Fruit fly (Drosophila melanogaster) whole organism, embryonic: ENCODE results near the gene CG43245.

ENCODE experiments used
- CG10462 ChIP-seq: fragments of 200-800 bp; sonication (Bioruptor generic); optimal IDR thresholded peaks from 2 replicates; lab custom pipeline; 2016; ENCODE audit warnings: missing biosample characterization, missing genetic modification characterization
- CG10565 ChIP-seq: fragments of 200-800 bp; sonication (Bioruptor generic); optimal IDR thresholded peaks from 3 replicates; lab custom pipeline; 2016; ENCODE audit warnings: missing biosample characterization, mild to moderate bottlenecking, missing genetic modification characterization
- CG11398 ChIP-seq: fragments of 200-800 bp; sonication (Bioruptor generic); optimal IDR thresholded peaks from 2 replicates; lab custom pipeline; 2016; ENCODE audit warnings: missing biosample characterization, missing genetic modification characterization
- CG14965 ChIP-seq: fragments of 200-800 bp; sonication (Bioruptor generic); optimal IDR thresholded peaks from 2 replicates; lab custom pipeline; 2016; ENCODE audit warnings: missing biosample characterization, missing genetic modification characterization, borderline replicate concordance
- CG15269 ChIP-seq: fragments of 200-800 bp; sonication (Bioruptor generic); optimal IDR thresholded peaks from 2 replicates; lab custom pipeline; 2018; ENCODE audit warnings: missing biosample characterization, mild to moderate bottlenecking, missing genetic modification characterization, moderate library complexity
- CG15514 ChIP-seq: fragments of 200-800 bp; sonication (Bioruptor generic); optimal IDR thresholded peaks from 3 replicates; lab custom pipeline; 2017; ENCODE audit warnings: missing biosample characterization, missing genetic modification characterization, mild to moderate bottlenecking, moderate library complexity, missing genetic modification reagents
- CG17328 ChIP-seq: fragments of 200-800 bp; sonication (Bioruptor generic); IDR thresholded peaks from 2 replicates; pipeline ENCODE4 v1.3.6; 2022; ENCODE audit warnings: missing biosample characterization, missing genetic modification characterization
- CG1832 ChIP-seq: fragments of 200-800 bp; sonication (Bioruptor generic); optimal IDR thresholded peaks from 2 replicates; lab custom pipeline; 2017; ENCODE audit warnings: missing biosample characterization, mild to moderate bottlenecking, missing genetic modification characterization, inconsistent platforms
- CG18764 ChIP-seq: fragments of 200-800 bp; sonication (Bioruptor generic); optimal IDR thresholded peaks from 3 replicates; lab custom pipeline; 2016; ENCODE audit warnings: missing biosample characterization, missing genetic modification characterization
- CG2712 ChIP-seq: fragments of 200-800 bp; optimal IDR thresholded peaks from 3 replicates; lab custom pipeline; 2019; ENCODE audit warnings: missing biosample characterization, mild to moderate bottlenecking, missing genetic modification characterization, moderate library complexity
- CG6175 ChIP-seq: fragments of 200-800 bp; sonication (Bioruptor generic); IDR thresholded peaks from 3 replicates; pipeline ENCODE4 v1.3.6; 2022; ENCODE audit warnings: missing biosample characterization, missing genetic modification characterization
- CG6654 ChIP-seq: fragments of 200-800 bp; sonication (Bioruptor generic); optimal IDR thresholded peaks from 2 replicates; lab custom pipeline; 2017; ENCODE audit warnings: missing biosample characterization, mild to moderate bottlenecking, missing genetic modification characterization
- CG7786 ChIP-seq: fragments of 200-800 bp; sonication (Bioruptor generic); optimal IDR thresholded peaks from 2 replicates; lab custom pipeline; 2016; ENCODE audit warnings: missing biosample characterization, missing genetic modification characterization
- CG8281 ChIP-seq: fragments of 200-800 bp; sonication (Bioruptor generic); optimal IDR thresholded peaks from 2 replicates; lab custom pipeline; 2018; ENCODE audit warnings: missing biosample characterization, mild to moderate bottlenecking, missing genetic modification characterization, moderate library complexity
- CG8765 ChIP-seq: fragments of 200-800 bp; sonication (Bioruptor generic); IDR thresholded peaks from 2 replicates; pipeline ENCODE4 v1.3.6; 2022; ENCODE audit warnings: missing biosample characterization, missing genetic modification characterization
- CG9817 ChIP-seq: fragments of 200-800 bp; sonication (Bioruptor generic); optimal IDR thresholded peaks from 2 replicates; lab custom pipeline; 2018; ENCODE audit warnings: missing biosample characterization, mild to moderate bottlenecking, missing genetic modification characterization, moderate library complexity
- Camta ChIP-seq: fragments of 200-800 bp; sonication (Bioruptor generic); optimal IDR thresholded peaks from 2 replicates; lab custom pipeline; 2016; ENCODE audit warnings: missing biosample characterization, missing genetic modification characterization
- Chrac-16 ChIP-seq: fragments of 200-800 bp; sonication (Bioruptor generic); optimal IDR thresholded peaks from 3 replicates; lab custom pipeline; 2016; ENCODE audit warnings: missing biosample characterization, missing genetic modification characterization
- D19A ChIP-seq: fragments of 200-800 bp; optimal IDR thresholded peaks from 3 replicates; lab custom pipeline; 2019; ENCODE audit warnings: missing biosample characterization, mild to moderate bottlenecking, missing genetic modification characterization, moderate library complexity
- Dfd ChIP-seq, 2 experiments: fragments of >200 bp; optimal IDR thresholded peaks; 2 replicates each; lab custom pipeline; 2017; ENCODE audit warnings: missing biosample characterization in 2 of 2, missing genetic modification characterization in 2 of 2
- E2f2 ChIP-seq: fragments of 200-800 bp; sonication (Bioruptor generic); IDR thresholded peaks from 2 replicates; pipeline ENCODE4 v1.3.6; 2022; ENCODE audit warnings: missing biosample characterization, missing genetic modification characterization
- Ets65A ChIP-seq: fragments of 200-800 bp; sonication (Bioruptor generic); peaks from one replicate; lab custom pipeline; 2016; ENCODE audit warnings: missing biosample characterization, missing genetic modification characterization
- HLH54F ChIP-seq: fragments of 200-800 bp; sonication (Bioruptor generic); optimal IDR thresholded peaks from 3 replicates; lab custom pipeline; 2016; ENCODE audit warnings: missing biosample characterization, missing genetic modification characterization
- Hey ChIP-seq: fragments of 200-800 bp; sonication (Bioruptor generic); optimal IDR thresholded peaks from 3 replicates; lab custom pipeline; 2018; ENCODE audit warnings: missing biosample characterization, mild to moderate bottlenecking, missing genetic modification characterization
- Kr ChIP-seq: fragments of 200-800 bp; sonication (Bioruptor generic); optimal IDR thresholded peaks from 2 replicates; lab custom pipeline; 2017; ENCODE audit warnings: missing biosample characterization, mild to moderate bottlenecking, missing genetic modification characterization
- Med ChIP-seq: fragments of 200-800 bp; sonication (Bioruptor generic); peaks from one replicate; lab custom pipeline; 2016; ENCODE audit warnings: missing biosample characterization, missing genetic modification characterization, mild to moderate bottlenecking, inconsistent platforms, moderate library complexity
- Ravus ChIP-seq: fragments of 200-800 bp; sonication (Bioruptor generic); IDR thresholded peaks from 2 replicates; pipeline ENCODE4 v1.3.6; 2022; ENCODE audit warnings: missing biosample characterization, missing genetic modification characterization
- Side ChIP-seq: fragments of 200-800 bp; sonication (Bioruptor generic); optimal IDR thresholded peaks from 2 replicates; lab custom pipeline; 2016; ENCODE audit warnings: missing biosample characterization, missing genetic modification characterization
- Six4 ChIP-seq: fragments of 200-800 bp; sonication (Bioruptor generic); optimal IDR thresholded peaks from 2 replicates; lab custom pipeline; 2016; ENCODE audit warnings: missing biosample characterization, missing genetic modification characterization
- Sry-β ChIP-seq: fragments of 200-800 bp; sonication (Bioruptor generic); optimal IDR thresholded peaks from 2 replicates; lab custom pipeline; 2018; ENCODE audit warnings: missing biosample characterization, mild to moderate bottlenecking, missing genetic modification characterization, moderate library complexity
- amos ChIP-seq: fragments of 200-800 bp; sonication (Bioruptor generic); IDR thresholded peaks from 2 replicates; pipeline ENCODE4 v1.3.6; 2022; ENCODE audit warnings: missing biosample characterization, missing genetic modification characterization; ENCODE audit not compliant: partially characterized antibody
- ap ChIP-seq: fragments of 200-800 bp; sonication (Bioruptor generic); IDR thresholded peaks from 2 replicates; pipeline ENCODE4 v1.3.6; 2022; ENCODE audit warnings: missing biosample characterization, missing genetic modification characterization
- bsh ChIP-seq, 2 experiments: fragments of 200-800 bp; sonication (Bioruptor generic); optimal IDR thresholded peaks; 2 replicates each; lab custom pipeline; 2017 to 2018; ENCODE audit warnings: mild to moderate bottlenecking in 2 of 2, missing biosample characterization in 2 of 2, missing genetic modification characterization in 2 of 2, moderate library complexity in 1 of 2
- cas ChIP-seq: fragments of 200-800 bp; sonication (Bioruptor generic); IDR thresholded peaks from 2 replicates; pipeline ENCODE4 v1.3.6; 2022; ENCODE audit warnings: missing biosample characterization, missing genetic modification characterization
- dan ChIP-seq: fragments of 200-800 bp; sonication (Bioruptor generic); IDR thresholded peaks from 2 replicates; pipeline ENCODE4 v1.3.6; 2022; ENCODE audit warnings: missing biosample characterization, missing genetic modification characterization
- dmrt99B ChIP-seq: fragments of 200-800 bp; sonication (Bioruptor generic); optimal IDR thresholded peaks from 2 replicates; lab custom pipeline; 2018; ENCODE audit warnings: missing biosample characterization, mild to moderate bottlenecking, missing genetic modification characterization, moderate library complexity
- ems ChIP-seq: fragments of 200-800 bp; sonication (Bioruptor generic); optimal IDR thresholded peaks from 3 replicates; lab custom pipeline; 2016; ENCODE audit warnings: missing biosample characterization, missing genetic modification characterization
- fd3F ChIP-seq: fragments of 200-800 bp; sonication (Bioruptor generic); optimal IDR thresholded peaks from 2 replicates; lab custom pipeline; 2018; ENCODE audit warnings: missing biosample characterization, mild to moderate bottlenecking, missing genetic modification characterization, moderate library complexity
- fu2 ChIP-seq: fragments of 200-800 bp; sonication (Bioruptor generic); optimal IDR thresholded peaks from 2 replicates; lab custom pipeline; 2016; ENCODE audit warnings: missing biosample characterization, missing genetic modification characterization
- klu ChIP-seq: fragments of 200-800 bp; sonication (Bioruptor generic); IDR thresholded peaks from 2 replicates; pipeline ENCODE4 v1.3.6; 2022; ENCODE audit warnings: missing biosample characterization, missing genetic modification characterization
- luna ChIP-seq: fragments of 200-800 bp; sonication (Bioruptor generic); optimal IDR thresholded peaks from 2 replicates; lab custom pipeline; 2016; ENCODE audit warnings: missing biosample characterization, missing genetic modification characterization
- maf-S ChIP-seq: fragments of 200-800 bp; sonication (Bioruptor generic); optimal IDR thresholded peaks from 2 replicates; lab custom pipeline; 2016; ENCODE audit warnings: missing biosample characterization, missing genetic modification characterization
- nmo ChIP-seq: fragments of 200-800 bp; sonication (Bioruptor generic); optimal IDR thresholded peaks from 2 replicates; lab custom pipeline; 2018; ENCODE audit warnings: missing biosample characterization, mild to moderate bottlenecking, missing genetic modification characterization, moderate library complexity
- pita ChIP-seq: fragments of 200-800 bp; sonication (Bioruptor generic); optimal IDR thresholded peaks from 2 replicates; lab custom pipeline; 2017; ENCODE audit warnings: missing biosample characterization, mild to moderate bottlenecking, missing genetic modification characterization
- prd ChIP-seq, 3 experiments: fragments of >200 bp in 2 of 3; fragments of 200-800 bp in 1 of 3; sonication (Bioruptor generic) in 1 of 3; optimal IDR thresholded peaks in 2 of 3; IDR thresholded peaks in 1 of 3; 2 replicates in 2 of 3; 3 replicates in 1 of 3; pipeline versions ENCODE4 v1.3.6 to Lab custom; 2017 to 2022; ENCODE audit warnings: missing biosample characterization in 1 of 3, missing genetic modification characterization in 1 of 3
- trh ChIP-seq: fragments of 200-800 bp; sonication (Bioruptor generic); optimal IDR thresholded peaks from 2 replicates; lab custom pipeline; 2016; ENCODE audit warnings: missing biosample characterization, missing genetic modification characterization
- twi ChIP-seq: fragments of 200-800 bp; optimal IDR thresholded peaks from 2 replicates; lab custom pipeline; 2019; ENCODE audit warnings: missing biosample characterization, mild to moderate bottlenecking, missing genetic modification characterization, moderate library complexity
- tx ChIP-seq: fragments of 200-800 bp; sonication (Bioruptor generic); optimal IDR thresholded peaks from 2 replicates; lab custom pipeline; 2016; ENCODE audit warnings: missing biosample characterization, missing genetic modification characterization
- yki ChIP-seq: fragments of >200 bp; optimal IDR thresholded peaks from 3 replicates; lab custom pipeline; 2018

Gene CG43245

dm6 chr3L:10769218-10770018 lies 2.3 kb upstream of the CG43245 start (continued):
- TF ChIP-seq twi (peak; percentile 92), CG6654 (peak; percentile 36), CG11398 (GFP tag; lab: Kevin White, UChicago) (no peak), ems (GFP tag; lab: Kevin White, UChicago) (peak; percentile 59), luna (no peak), CG1832 (GFP tag; lab: Kevin White, UChicago) (peak; percentile 62), CG14965 (GFP tag; lab: Kevin White, UChicago) (no peak), fd3F (GFP tag; lab: Kevin White, UChicago) (no peak), Six4 (GFP tag; lab: Kevin White, UChicago) (peak; percentile 87), CG7786 (peak; percentile 27), CG15514 (GFP tag; lab: Kevin White, UChicago) (no peak), D19A (tag; lab: Kevin White, UChicago) (peak; percentile 94), amos (no peak), pita (GFP tag; lab: Kevin White, UChicago) (no peak), CG8765 (peak; percentile 95), CG9817 (tag; lab: Kevin White, UChicago) (peak; percentile 54), CG18764 (GFP tag; lab: Kevin White, UChicago) (peak; percentile 82), klu (GFP tag; lab: Robert Waterston, UW) (peak; percentile 70), tx (GFP tag; lab: Kevin White, UChicago) (no peak), ap (GFP tag; lab: Robert Waterston, UW) (peak; percentile 76), Chrac-16 (GFP tag; lab: Kevin White, UChicago) (peak; percentile 93), prd (optimal IDR thresholded peaks at IDR 0.05; lab: Kevin White, UChicago) (no peak), prd (GFP tag; IDR thresholded peaks at IDR 0.05; lab: Robert Waterston, UW) (peak; percentile 96), Dfd (GFP tag; optimal IDR thresholded peaks at IDR 0.05; lab: Kevin White, UChicago) (no peak), HLH54F (GFP tag; lab: Kevin White, UChicago) (no peak), cas (0 out of 2 replicates have a peak, but pooled peaks have one; percentile 7), CG10462 (peak; percentile 81), Side (GFP tag; lab: Kevin White, UChicago) (peak; percentile 33), CG15269 (tag; lab: Kevin White, UChicago) (peak; percentile 71), Camta (GFP tag; lab: Kevin White, UChicago) (peak; percentile 46), Ets65A (GFP tag; lab: Kevin White, UChicago) (no peak), Ravus (peak; percentile 53; the same call in 1 of the 2 replicates), maf-S (GFP tag; lab: Kevin White, UChicago) (no peak), dan (peak; percentile 89; the same call in 1 of the 2 replicates), trh (GFP tag; lab: Kevin White, UChicago) (peak; percentile 78), Hey (tag; lab: Kevin White, UChicago) (peak; percentile 19), E2f2 (GFP tag; lab: Robert Waterston, UW) (peak; percentile 65; the same call in 1 of the 2 replicates), CG2712 (peak; percentile 99), CG6175 (no peak), Med (GFP tag; lab: Kevin White, UChicago) (peak; percentile 74), CG8281 (tag; lab: Kevin White, UChicago) (peak; percentile 55), bsh (GFP tag; optimal IDR thresholded peaks at IDR 0.05; lab: Kevin White, UChicago) (peak in 1 of 2 experiments; percentile 98), fu2 (GFP tag; lab: Kevin White, UChicago) (no peak), CG17328 (GFP tag; lab: Robert Waterston, UW) (peak; percentile 97), nmo (GFP tag; lab: Kevin White, UChicago) (peak; percentile 95), dmrt99B (tag; lab: Kevin White, UChicago) (peak; percentile 79), CG10565 (GFP tag; lab: Kevin White, UChicago) (peak; percentile 24), Sry-β (peak; percentile 49), yki (lab: Kevin White, UChicago) (no peak), Kr (GFP tag; lab: Kevin White, UChicago) (peak; percentile 63)
